Worm (Caenorhabditis elegans): ENCODE measurements around the gene K09C6.9.

The K09C6.9 gene

DNA sequence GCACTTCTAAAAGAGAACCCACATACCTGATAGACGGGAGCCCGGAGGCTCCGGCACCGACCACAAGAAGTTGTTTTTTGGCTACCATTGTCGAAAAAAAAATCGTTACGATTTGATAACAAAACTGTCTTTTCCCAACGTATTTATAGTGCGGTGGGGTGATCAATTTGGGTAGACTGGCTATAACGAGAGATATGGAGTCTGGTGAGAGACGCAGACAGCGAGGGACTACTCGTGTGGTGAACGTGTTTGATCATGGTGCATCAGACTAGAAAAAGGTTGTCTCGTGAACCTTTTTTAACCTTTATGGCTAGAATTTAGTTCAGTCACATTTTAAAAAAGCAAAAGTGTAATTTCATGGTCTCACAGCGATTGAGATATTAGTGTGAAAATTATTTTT lies 48.6 kb upstream of the K09C6.9 start, which contains the start of gene fmo-5 (continued):
- TF ChIP-seq mes-2 (tag; optimal IDR thresholded peaks at IDR 0.05; ENCODE audit: poor library complexity, severe bottlenecking), result peak; percentile 64
- no peak for TF ChIP-seq nhr-11 (tag; optimal IDR thresholded peaks at IDR 0.05)
- TF ChIP-seq F44E2.7 (GFP tag; IDR thresholded peaks at IDR 0.05), result no peak
- no peak for TF ChIP-seq daf-12 (tag; optimal IDR thresholded peaks at IDR 0.05)
- peak; percentile 75 for TF ChIP-seq dmd-6 (GFP tag; IDR thresholded peaks at IDR 0.05)
- TF ChIP-seq fos-1 (tag; optimal IDR thresholded peaks at IDR 0.05), result no peak
- no peak for TF ChIP-seq spr-3 (GFP tag; optimal IDR thresholded peaks at IDR 0.05)
- peak; percentile 65 for TF ChIP-seq mxl-3 (GFP tag; optimal IDR thresholded peaks at IDR 0.05)
- no peak for TF ChIP-seq saeg-2 (GFP tag; IDR thresholded peaks at IDR 0.05)
- no peak for TF ChIP-seq aly-2 (tag; optimal IDR thresholded peaks at IDR 0.05)
- no peak for TF ChIP-seq mdt-29 (GFP tag; IDR thresholded peaks at IDR 0.05)
- no peak for TF ChIP-seq daf-8 (GFP tag; IDR thresholded peaks at IDR 0.05)
- TF ChIP-seq ztf-11 (tag; optimal IDR thresholded peaks at IDR 0.05), result no peak
- TF ChIP-seq nhr-25 (tag; optimal IDR thresholded peaks at IDR 0.05; ENCODE audit: borderline replicate concordance, insufficient read depth), result no peak
- no peak for TF ChIP-seq lin-13 (GFP tag; optimal IDR thresholded peaks at IDR 0.05)
- no peak for TF ChIP-seq zfp-2 (tag; optimal IDR thresholded peaks at IDR 0.05)
- no peak for TF ChIP-seq fkh-10 (GFP tag; optimal IDR thresholded peaks at IDR 0.05)
- TF ChIP-seq unc-39 (tag; optimal IDR thresholded peaks at IDR 0.05), result no peak
- TF ChIP-seq rbr-2 (tag; optimal IDR thresholded peaks at IDR 0.05), result no peak
- no peak for TF ChIP-seq pha-4 (GFP tag; IDR thresholded peaks at IDR 0.05)
- TF ChIP-seq pha-4 (tag; optimal IDR thresholded peaks at IDR 0.05), result no peak
- TF ChIP-seq hif-1 (tag; optimal IDR thresholded peaks at IDR 0.05), result no peak
- TF ChIP-seq dve-1 (tag; optimal IDR thresholded peaks at IDR 0.05; ENCODE audit: insufficient read depth), result peak; percentile 59
- no peak for TF ChIP-seq lin-1 (GFP tag; IDR thresholded peaks at IDR 0.05)
- TF ChIP-seq dmd-8 (GFP tag; IDR thresholded peaks at IDR 0.05), result no peak
- TF ChIP-seq nhr-48 (tag; optimal IDR thresholded peaks at IDR 0.05), result peak; percentile 2
- TF ChIP-seq ceh-28 (tag; optimal IDR thresholded peaks at IDR 0.05), result no peak
- no peak for TF ChIP-seq D1046.2 (GFP tag; IDR thresholded peaks at IDR 0.05)
- TF ChIP-seq F26F4.8 (GFP tag; conservative IDR thresholded peaks at IDR 0.05), result no peak
- TF ChIP-seq lim-7 (GFP tag; IDR thresholded peaks at IDR 0.05), result no peak
- TF ChIP-seq lsy-2 (tag; optimal IDR thresholded peaks at IDR 0.05), result no peak
- no peak for TF ChIP-seq Y75B8A.6 (GFP tag; IDR thresholded peaks at IDR 0.05)
- TF ChIP-seq ztf-7 (tag; optimal IDR thresholded peaks at IDR 0.05), result no peak
- TF ChIP-seq nhr-28 (tag; optimal IDR thresholded peaks at IDR 0.05), result peak; percentile 84
- TF ChIP-seq ZK546.5 (tag; optimal IDR thresholded peaks at IDR 0.05), result no peak
- TF ChIP-seq vab-7 (GFP tag; IDR thresholded peaks at IDR 0.05), result no peak
- TF ChIP-seq arid-1 (GFP tag; conservative IDR thresholded peaks at IDR 0.05), result no peak
- TF ChIP-seq gei-8 (GFP tag; optimal IDR thresholded peaks at IDR 0.05), result no peak
- no peak for TF ChIP-seq daf-19 (GFP tag; conservative IDR thresholded peaks at IDR 0.05)

- no peak for TF ChIP-seq fkh-10 (GFP tag; optimal IDR thresholded peaks at IDR 0.05)
- TF ChIP-seq spr-1 (tag; optimal IDR thresholded peaks at IDR 0.05), result no peak
- peak; percentile 30 for TF ChIP-seq aha-1 (tag)
- TF ChIP-seq arid-1 (GFP tag; conservative IDR thresholded peaks at IDR 0.05), result no peak
- TF ChIP-seq Y75B8A.6 (GFP tag; IDR thresholded peaks at IDR 0.05), result no peak
These were observed 44.2 kb upstream of the K09C6.9 start, which contains the start of gene nas-32 for ce11 chrV:899087-899486. Gene nas-32, minus strand, starts transcription at chrV:899187.

Data from whole organism, L4 larva.